Worm (Caenorhabditis elegans): Measurements from ENCODE around the gene herd-1.

Gene herd-1

DNA sequence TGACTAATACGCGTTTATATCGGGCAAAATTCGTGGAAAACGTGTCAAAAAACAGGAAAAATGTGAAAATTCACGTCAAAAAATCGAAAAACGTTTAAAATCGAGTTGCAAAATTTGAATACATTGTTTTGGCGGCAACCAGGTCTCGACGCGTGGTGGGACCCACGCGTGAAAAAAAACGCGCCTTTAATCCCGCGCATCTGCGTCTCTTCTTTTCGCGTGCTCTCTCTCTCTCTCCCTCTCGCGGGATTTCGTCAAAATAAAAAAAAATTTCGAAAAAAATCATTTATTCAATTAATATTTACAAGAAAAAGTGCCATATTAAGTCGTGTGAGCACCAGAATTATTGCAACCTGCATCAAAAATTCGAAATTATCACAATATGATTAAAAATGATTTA is 43.0 kb upstream of the herd-1 start, which contains the start of gene ani-1 (continued):
- TF ChIP-seq ztf-3 (GFP tag; optimal IDR thresholded peaks at IDR 0.05) (no peak), zfh-2 (GFP tag; conservative IDR thresholded peaks at IDR 0.05) (peak; percentile 52; the same call in 1 of the 2 replicates), ceh-79 (tag; optimal IDR thresholded peaks at IDR 0.05) (no peak), ztf-18 (tag; optimal IDR thresholded peaks at IDR 0.05) (no peak), Y67H2A.10 (GFP tag; conservative IDR thresholded peaks at IDR 0.05) (0 out of 2 replicates have a peak, but pooled peaks have one; percentile 32), hrde-1 (tag; optimal IDR thresholded peaks at IDR 0.05; ENCODE audit: borderline replicate concordance) (peak; percentile 9), rec-8 (tag; optimal IDR thresholded peaks at IDR 0.05) (no peak), ztf-22 (GFP tag; optimal IDR thresholded peaks at IDR 0.05) (no peak), zim-3 (tag; optimal IDR thresholded peaks at IDR 0.05) (no peak), tlf-1 (GFP tag; optimal IDR thresholded peaks at IDR 0.05) (peak; percentile 76), F57C9.4 (tag; optimal IDR thresholded peaks at IDR 0.05) (no peak), bed-1 (GFP tag; IDR thresholded peaks at IDR 0.05) (no peak), snpc-4 (GFP tag; optimal IDR thresholded peaks at IDR 0.05) (no peak), snpc-4 (tag; optimal IDR thresholded peaks at IDR 0.05) (peak; percentile 29 to 56 (median 40)), F23B12.7 (tag; optimal IDR thresholded peaks at IDR 0.05; ENCODE audit: insufficient read depth) (no peak)

DNA sequence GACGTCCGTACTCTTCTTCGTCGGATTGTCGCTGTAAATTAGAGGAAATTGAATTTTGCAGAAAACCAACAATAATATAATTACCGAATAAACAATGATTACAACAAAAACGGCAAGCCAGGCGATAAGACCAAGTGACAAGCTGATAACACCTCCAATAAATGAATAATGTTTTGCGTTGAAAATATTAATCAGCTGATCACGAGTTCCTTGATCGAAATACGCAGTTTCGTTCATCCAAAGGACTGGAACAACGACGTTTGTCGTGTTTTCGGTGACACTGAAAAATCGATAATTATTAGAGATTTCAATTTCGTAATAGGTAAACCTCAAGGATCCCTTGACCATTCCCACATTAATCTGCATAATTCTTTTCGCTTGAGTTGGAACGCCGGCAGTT is 42.6 kb upstream of the herd-1 start:
- TF ChIP-seq nfya-2 (GFP tag; IDR thresholded peaks at IDR 0.05), result no peak
- TF ChIP-seq Y56A3A.18 (GFP tag; IDR thresholded peaks at IDR 0.05), result no peak
- TF ChIP-seq lin-40 (tag; optimal IDR thresholded peaks at IDR 0.05), result no peak
- peak; percentile 34; the same call in 1 of the 2 replicates for TF ChIP-seq rcor-1 (GFP tag; IDR thresholded peaks at IDR 0.05)
- TF ChIP-seq cebp-1 (GFP tag; IDR thresholded peaks at IDR 0.05), result no peak
- peak; percentile 2 for TF ChIP-seq cebp-1 (tag; optimal IDR thresholded peaks at IDR 0.05)
- TF ChIP-seq zim-3 (tag; optimal IDR thresholded peaks at IDR 0.05), result no peak
- no peak for TF ChIP-seq aptf-3 (GFP tag; IDR thresholded peaks at IDR 0.05)
- TF ChIP-seq snpc-4 (GFP tag; optimal IDR thresholded peaks at IDR 0.05), result no peak
- no peak for TF ChIP-seq snpc-4 (tag; optimal IDR thresholded peaks at IDR 0.05)
- TF ChIP-seq pbrm-1 (GFP tag; IDR thresholded peaks at IDR 0.05), result no peak
- no peak for TF ChIP-seq ztf-3 (GFP tag; optimal IDR thresholded peaks at IDR 0.05)
- TF ChIP-seq F49E8.2 (tag; optimal IDR thresholded peaks at IDR 0.05; ENCODE audit: insufficient read depth), result no peak
- TF ChIP-seq ceh-27 (GFP tag; optimal IDR thresholded peaks at IDR 0.05), result no peak
- TF ChIP-seq somi-1 (GFP tag; optimal IDR thresholded peaks at IDR 0.05), result no peak
- no peak for TF ChIP-seq ztf-25 (GFP tag; IDR thresholded peaks at IDR 0.05)
- TF ChIP-seq ceh-100 (GFP tag; IDR thresholded peaks at IDR 0.05), result no peak
- peak; percentile 37 for TF ChIP-seq nhr-80 (tag; optimal IDR thresholded peaks at IDR 0.05)
- TF ChIP-seq attf-5 (GFP tag; optimal IDR thresholded peaks at IDR 0.05), result no peak
- no peak for TF ChIP-seq tlf-1 (GFP tag; optimal IDR thresholded peaks at IDR 0.05)
- TF ChIP-seq unc-130 (GFP tag; optimal IDR thresholded peaks at IDR 0.05), result no peak
- no peak for TF ChIP-seq ztf-18 (tag; optimal IDR thresholded peaks at IDR 0.05)
- TF ChIP-seq B0336.3 (GFP tag; IDR thresholded peaks at IDR 0.05), result no peak
- TF ChIP-seq ztf-22 (GFP tag; optimal IDR thresholded peaks at IDR 0.05), result no peak
- no peak for TF ChIP-seq nhr-120 (GFP tag; IDR thresholded peaks at IDR 0.05)

DNA sequence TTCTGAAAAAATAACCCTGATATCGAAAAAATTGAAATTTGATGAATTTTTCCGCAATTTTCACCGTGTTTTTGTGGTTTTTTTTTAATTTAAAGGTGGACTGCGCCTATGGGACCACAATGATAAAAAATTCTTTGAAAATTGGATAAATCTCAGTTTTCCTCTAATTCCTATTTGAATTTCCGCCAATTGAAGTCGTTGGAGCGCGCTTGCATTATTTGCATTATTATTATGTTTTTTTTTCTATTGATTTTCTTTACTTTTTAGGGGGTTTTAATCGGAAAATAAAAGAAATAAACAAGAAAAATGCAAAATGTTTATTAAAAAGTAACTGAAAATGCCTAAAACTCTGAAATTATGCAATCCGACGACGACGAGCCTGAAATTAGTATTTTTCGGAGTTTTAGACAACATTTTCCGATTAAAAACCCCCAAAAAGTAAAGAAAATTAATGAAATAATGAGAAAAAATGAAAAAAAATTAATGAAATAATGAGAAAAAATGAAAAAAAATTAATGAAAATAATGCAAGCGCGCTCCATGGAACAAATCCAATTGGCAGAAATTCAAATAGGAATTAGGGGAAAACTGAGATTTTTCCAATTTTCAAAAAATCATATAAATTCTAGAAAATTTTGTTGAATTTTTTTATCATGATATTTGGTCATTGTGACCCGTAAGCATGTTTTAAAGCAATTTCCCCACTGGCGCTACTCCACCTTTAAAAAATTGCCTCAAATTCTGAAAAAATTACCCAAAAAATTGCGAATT is 40.5 kb upstream of the herd-1 start:
- TF ChIP-seq hlh-26 (GFP tag; conservative IDR thresholded peaks at IDR 0.05) (no peak), ekl-4 (GFP tag; IDR thresholded peaks at IDR 0.05) (peak; percentile 34; the same call in 1 of the 2 replicates), mcd-1 (GFP tag; IDR thresholded peaks at IDR 0.05) (peak; percentile 49)
